Worm (Caenorhabditis elegans): Measurements from ENCODE around the gene ttll-11.

Gene ttll-11

DNA sequence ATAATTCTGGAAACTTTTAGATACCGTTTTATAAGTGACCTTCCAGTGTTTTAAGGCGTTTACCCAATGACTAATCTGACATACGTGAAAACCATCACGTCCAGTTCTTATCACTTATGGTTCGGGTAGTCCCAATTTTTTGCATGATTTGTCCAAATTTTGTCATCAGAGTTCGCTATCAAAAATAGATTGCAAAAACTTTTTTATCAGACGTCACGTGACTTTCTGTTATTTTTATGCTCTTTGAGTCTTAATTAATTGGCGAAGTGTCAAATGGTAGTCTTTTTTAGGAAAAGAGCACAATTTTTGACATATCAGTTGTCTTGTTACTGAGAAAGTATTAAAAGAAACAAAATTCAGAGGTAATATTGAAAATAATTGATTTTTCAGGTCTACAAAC, 32.1 kb downstream of the ttll-11 start:
- TF ChIP-seq snpc-4 (tag; optimal IDR thresholded peaks at IDR 0.05), result no peak
- TF ChIP-seq mep-1 (tag; optimal IDR thresholded peaks at IDR 0.05), result no peak
- no peak for TF ChIP-seq ceh-83 (GFP tag; optimal IDR thresholded peaks at IDR 0.05)
- no peak for TF ChIP-seq nhr-237 (tag; optimal IDR thresholded peaks at IDR 0.05)

DNA sequence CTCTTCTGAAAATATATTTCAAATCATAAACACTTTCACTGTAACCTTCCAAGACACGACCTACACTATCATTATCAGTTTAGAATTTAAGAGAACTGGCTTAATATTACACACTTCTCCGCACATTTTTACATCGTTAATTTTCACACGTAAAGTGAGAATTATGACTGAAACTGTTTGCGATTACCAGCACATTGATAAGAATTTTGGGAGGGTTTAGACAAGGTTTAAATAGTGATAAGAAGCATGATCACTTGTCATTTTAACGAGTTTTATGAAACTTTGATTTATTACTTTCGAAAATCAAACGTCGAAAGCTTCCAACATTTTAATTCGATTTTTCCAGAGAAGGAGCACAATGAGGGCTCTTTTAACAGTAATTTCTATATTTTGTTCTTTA, 32.9 kb downstream of the ttll-11 start, which contains the start of gene F21D5.3:
Gene F21D5.3, plus strand, starts transcription at position 347 of the 400 bp plus-strand sequence.
- TF ChIP-seq elt-3 (tag; optimal IDR thresholded peaks at IDR 0.05), result no peak
- TF ChIP-seq hlh-1 (tag; optimal IDR thresholded peaks at IDR 0.05), result no peak
- TF ChIP-seq cnd-1 (tag; optimal IDR thresholded peaks at IDR 0.05), result no peak
- no peak for TF ChIP-seq ceh-83 (GFP tag; optimal IDR thresholded peaks at IDR 0.05)

DNA sequence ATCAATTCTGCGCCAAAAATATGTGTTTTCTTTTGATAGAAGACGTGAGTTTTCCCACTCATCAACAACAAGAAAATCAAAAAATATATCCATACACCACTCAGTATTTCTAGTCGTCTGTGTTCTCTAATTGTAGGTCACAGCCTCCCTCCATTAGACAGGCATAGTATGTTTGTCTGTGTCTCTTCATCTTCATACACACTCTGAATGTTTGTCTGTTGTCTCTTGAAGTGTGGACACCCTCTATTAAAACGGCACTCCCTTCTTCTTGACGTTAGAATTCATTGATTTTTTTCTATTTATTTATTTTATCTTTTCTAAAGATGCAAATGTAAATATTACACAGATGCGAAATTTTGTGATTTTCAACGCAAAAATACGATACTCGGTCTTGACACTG, 39.8 kb downstream of the ttll-11 start:
- TF ChIP-seq unc-120 (tag; optimal IDR thresholded peaks at IDR 0.05; ENCODE audit: poor library complexity, severe bottlenecking), result peak; percentile 10
- TF ChIP-seq zip-8 (tag; optimal IDR thresholded peaks at IDR 0.05), result no peak
- TF ChIP-seq hlh-1 (tag; optimal IDR thresholded peaks at IDR 0.05), result peak; percentile 11
- TF ChIP-seq pha-4 (tag; optimal IDR thresholded peaks at IDR 0.05), result peak; percentile 35

DNA sequence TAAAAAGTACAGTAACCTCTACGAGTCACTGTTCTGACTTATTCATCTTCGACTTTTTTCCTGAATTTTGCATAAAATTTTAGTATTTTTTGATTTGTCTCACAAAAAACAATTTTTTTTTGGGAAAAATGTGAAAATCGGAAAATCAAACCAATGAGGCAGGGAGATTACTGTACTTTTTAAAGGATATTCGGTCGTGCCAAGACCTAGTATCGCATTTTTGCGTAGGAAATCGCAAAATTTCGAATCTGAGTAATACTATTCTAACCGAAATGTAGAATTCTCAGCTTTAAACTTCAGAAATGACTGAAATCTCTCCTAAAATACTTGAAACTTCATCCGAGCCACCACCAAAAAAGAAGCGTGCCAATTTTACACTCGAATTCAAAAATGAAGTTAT, 40.3 kb downstream of the ttll-11 start, which contains the start of gene F21D5.4:
Gene F21D5.4, plus strand, starts transcription at position 301 of the 400 bp plus-strand sequence.
- no peak for TF ChIP-seq ceh-83 (GFP tag; optimal IDR thresholded peaks at IDR 0.05)
- no peak for TF ChIP-seq ham-2 (GFP tag; optimal IDR thresholded peaks at IDR 0.05)
- TF ChIP-seq unc-120 (tag; optimal IDR thresholded peaks at IDR 0.05; ENCODE audit: poor library complexity, severe bottlenecking), result no peak
- TF ChIP-seq bed-3 (GFP tag; optimal IDR thresholded peaks at IDR 0.05), result no peak
- no peak for TF ChIP-seq mab-5 (tag; optimal IDR thresholded peaks at IDR 0.05)
- no peak for TF ChIP-seq lin-32 (GFP tag; optimal IDR thresholded peaks at IDR 0.05)
- no peak for TF ChIP-seq sem-2 (GFP tag; optimal IDR thresholded peaks at IDR 0.05)
- no peak for TF ChIP-seq unc-39 (tag; optimal IDR thresholded peaks at IDR 0.05)
- no peak for TF ChIP-seq lsy-2 (tag; optimal IDR thresholded peaks at IDR 0.05)
- no peak for TF ChIP-seq nhr-76 (tag; optimal IDR thresholded peaks at IDR 0.05)
- TF ChIP-seq nhr-2 (tag; optimal IDR thresholded peaks at IDR 0.05), result no peak
- TF ChIP-seq mls-2 (tag; optimal IDR thresholded peaks at IDR 0.05), result no peak

DNA sequence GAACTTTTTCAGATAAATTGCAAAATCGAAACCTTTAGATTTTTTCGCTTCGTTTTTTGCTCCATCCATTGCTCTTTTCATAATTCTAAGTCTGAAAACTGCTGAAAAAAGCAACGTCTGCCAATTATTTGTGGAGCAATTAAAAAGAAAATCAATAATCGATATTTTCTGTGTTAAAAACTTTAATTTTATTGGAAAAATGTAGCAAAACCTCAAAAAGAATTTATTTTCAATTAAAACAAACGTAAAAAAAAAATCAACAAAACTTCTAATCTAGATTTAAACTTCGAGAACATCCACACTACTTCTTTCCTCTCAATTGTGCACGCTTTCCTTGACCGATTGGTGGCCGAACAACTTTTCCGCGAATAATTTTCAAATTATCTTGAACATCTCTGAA, 41.8 kb downstream of the ttll-11 start, which contains the start of gene F21D5.5:
Gene F21D5.5, minus strand, starts transcription at position 101 of the 400 bp plus-strand sequence.
- TF ChIP-seq sptf-1 (tag; optimal IDR thresholded peaks at IDR 0.05), result no peak
- TF ChIP-seq nhr-2 (tag; optimal IDR thresholded peaks at IDR 0.05), result no peak
- TF ChIP-seq unc-39 (tag; optimal IDR thresholded peaks at IDR 0.05), result no peak
- no peak for TF ChIP-seq elt-1 (tag; optimal IDR thresholded peaks at IDR 0.05; ENCODE audit: borderline replicate concordance, insufficient read depth)
- TF ChIP-seq cnd-1 (tag; optimal IDR thresholded peaks at IDR 0.05), result no peak

DNA sequence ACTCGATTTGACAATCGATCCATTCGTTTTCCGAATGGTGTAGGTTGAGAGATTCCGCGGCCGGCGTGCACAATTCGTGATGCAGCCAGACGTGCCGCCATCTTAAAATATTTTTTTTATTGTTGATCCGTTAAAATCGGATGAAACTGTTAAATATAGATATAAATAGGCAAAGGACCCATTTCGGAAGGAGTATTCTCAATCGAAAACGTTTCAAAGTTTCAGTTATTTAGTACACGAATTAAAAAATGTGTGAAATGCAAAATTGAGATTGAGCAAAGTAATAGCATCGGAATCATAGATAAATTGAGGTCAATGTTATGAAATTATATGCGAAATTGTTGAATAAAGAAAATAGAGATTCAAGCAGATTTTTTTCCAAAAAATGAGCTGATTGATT, 42.4 kb downstream of the ttll-11 start, which contains the start of gene mrps-33:
Gene mrps-33, minus strand, starts transcription at position 101 of the 400 bp plus-strand sequence.
- TF ChIP-seq ztf-11 (tag; optimal IDR thresholded peaks at IDR 0.05), result no peak
- TF ChIP-seq ceh-43 (GFP tag; optimal IDR thresholded peaks at IDR 0.05), result no peak
- no peak for TF ChIP-seq nhr-237 (tag; optimal IDR thresholded peaks at IDR 0.05)
- no peak for TF ChIP-seq mls-2 (tag; optimal IDR thresholded peaks at IDR 0.05)
- no peak for TF ChIP-seq lsy-2 (tag; optimal IDR thresholded peaks at IDR 0.05)
- no peak for TF ChIP-seq ceh-83 (GFP tag; optimal IDR thresholded peaks at IDR 0.05)
- TF ChIP-seq elt-1 (tag; optimal IDR thresholded peaks at IDR 0.05; ENCODE audit: borderline replicate concordance, insufficient read depth), result no peak
- no peak for TF ChIP-seq nhr-28 (tag; optimal IDR thresholded peaks at IDR 0.05)
- TF ChIP-seq unc-120 (tag; optimal IDR thresholded peaks at IDR 0.05; ENCODE audit: poor library complexity, severe bottlenecking), result no peak
- TF ChIP-seq ceh-39 (tag; optimal IDR thresholded peaks at IDR 0.05), result no peak
- no peak for TF ChIP-seq unc-62 (GFP tag; optimal IDR thresholded peaks at IDR 0.05)
- no peak for TF ChIP-seq lin-13 (tag; optimal IDR thresholded peaks at IDR 0.05)
- no peak for TF ChIP-seq zip-8 (tag; optimal IDR thresholded peaks at IDR 0.05)
- no peak for TF ChIP-seq cnd-1 (tag; optimal IDR thresholded peaks at IDR 0.05)
- no peak for TF ChIP-seq elt-3 (tag; optimal IDR thresholded peaks at IDR 0.05)
